Fruit fly (Drosophila melanogaster) whole organism, wandering third instar larva: Measurements from ENCODE around the gene CG43376.

Source experiments
- CG32264 ChIP-seq: fragments of 200-800 bp; sonication (Bioruptor generic); optimal IDR thresholded peaks from 2 replicates; lab custom pipeline; 2016; ENCODE audit warnings: missing biosample characterization, missing genetic modification characterization
- CG9705 ChIP-seq: fragments of 200-800 bp; sonication (Bioruptor generic); optimal IDR thresholded peaks from 2 replicates; lab custom pipeline; 2018; ENCODE audit warnings: missing biosample characterization, mild to moderate bottlenecking, missing genetic modification characterization
- CrebA ChIP-seq: fragments of 200-800 bp; sonication (Bioruptor generic); optimal IDR thresholded peaks from 2 replicates; lab custom pipeline; 2016; ENCODE audit warnings: missing biosample characterization, mild to moderate bottlenecking, missing genetic modification characterization, borderline replicate concordance
- HLH106 ChIP-seq: fragments of 200-800 bp; optimal IDR thresholded peaks from 3 replicates; lab custom pipeline; 2019; ENCODE audit warnings: missing biosample characterization, mild to moderate bottlenecking, missing genetic modification characterization, moderate library complexity
- Hnf4 ChIP-seq: fragments of 200-800 bp; sonication (Bioruptor generic); optimal IDR thresholded peaks from 2 replicates; lab custom pipeline; 2016; ENCODE audit warnings: missing biosample characterization, mild to moderate bottlenecking, missing genetic modification characterization
- Hr78 ChIP-seq: fragments of >200 bp; optimal IDR thresholded peaks from 2 replicates; lab custom pipeline; 2017; ENCODE audit warnings: missing biosample characterization, missing genetic modification characterization
- Hr83 ChIP-seq: fragments of 200-300 bp; sonication (Bioruptor generic); optimal IDR thresholded peaks from 2 replicates; lab custom pipeline; 2016; ENCODE audit warnings: missing biosample characterization, mild to moderate bottlenecking, missing genetic modification characterization, moderate library complexity; ENCODE audit not compliant: poor library complexity, severe bottlenecking
- Myc ChIP-seq: fragments of >200 bp; optimal IDR thresholded peaks from 2 replicates; lab custom pipeline; 2017
- OdsH ChIP-seq: fragments of 200-800 bp; sonication (Bioruptor generic); optimal IDR thresholded peaks from 2 replicates; lab custom pipeline; 2016; ENCODE audit warnings: missing biosample characterization, mild to moderate bottlenecking, missing genetic modification characterization
- Rel ChIP-seq, 2 experiments: fragments of 200-800 bp; sonication (Bioruptor generic) in 1 of 2; optimal IDR thresholded peaks; 2 replicates in 1 of 2; 3 replicates in 1 of 2; lab custom pipeline; 2016 to 2019; ENCODE audit warnings: mild to moderate bottlenecking in 2 of 2, missing biosample characterization in 2 of 2, missing genetic modification characterization in 2 of 2, moderate library complexity in 1 of 2
- Sp1 ChIP-seq: fragments of 200-800 bp; sonication (Bioruptor generic); optimal IDR thresholded peaks from 3 replicates; lab custom pipeline; 2019; ENCODE audit warnings: missing biosample characterization, mild to moderate bottlenecking, missing genetic modification characterization, moderate library complexity
- Vsx2 ChIP-seq: fragments of 200-300, 225-300 bp; sonication (Bioruptor generic); optimal IDR thresholded peaks from 2 replicates; lab custom pipeline; 2018; ENCODE audit warnings: missing biosample characterization, missing genetic modification characterization; ENCODE audit not compliant: partially characterized antibody
- br ChIP-seq: fragments of 200-800 bp; sonication (Bioruptor generic); optimal IDR thresholded peaks from 2 replicates; lab custom pipeline; 2016; ENCODE audit warnings: missing biosample characterization, missing genetic modification characterization
- brk ChIP-seq: fragments of 200-800 bp; sonication (Bioruptor generic); optimal IDR thresholded peaks from 2 replicates; lab custom pipeline; 2016; ENCODE audit warnings: missing biosample characterization, mild to moderate bottlenecking, missing genetic modification characterization
- dl ChIP-seq, 2 experiments: fragments of 175-275, 200-275 bp in 1 of 2; fragments of 200-275 bp in 1 of 2; sonication (Bioruptor generic); optimal IDR thresholded peaks; lab custom pipeline; 2018; ENCODE audit warnings: mild to moderate bottlenecking in 2 of 2, missing biosample characterization in 2 of 2, missing genetic modification characterization in 2 of 2, moderate library complexity in 2 of 2; ENCODE audit not compliant: partially characterized antibody in 2 of 2, insufficient read depth in 1 of 2
- dmrt93B ChIP-seq: fragments of 200-800 bp; sonication (Bioruptor generic); optimal IDR thresholded peaks from 2 replicates; lab custom pipeline; 2018; ENCODE audit warnings: missing biosample characterization, mild to moderate bottlenecking, missing genetic modification characterization
- dsf ChIP-seq: sonication (Bioruptor generic); optimal IDR thresholded peaks from 2 replicates; lab custom pipeline; 2016; ENCODE audit warnings: missing biosample characterization, missing genetic modification characterization, borderline replicate concordance
- ey ChIP-seq: fragments of 200-800 bp; sonication (Bioruptor generic); optimal IDR thresholded peaks from 2 replicates; lab custom pipeline; 2016; ENCODE audit warnings: missing biosample characterization, missing genetic modification characterization
- foxo ChIP-seq, 2 experiments: fragments of 200-800 bp; sonication (Bioruptor generic); optimal IDR thresholded peaks; 2 replicates in 1 of 2; 3 replicates in 1 of 2; lab custom pipeline; 2016 to 2017; ENCODE audit warnings: missing biosample characterization in 2 of 2, missing genetic modification characterization in 2 of 2
- h ChIP-seq: fragments of 200-800 bp; sonication (Bioruptor generic); optimal IDR thresholded peaks from 3 replicates; lab custom pipeline; 2016; ENCODE audit warnings: missing biosample characterization, mild to moderate bottlenecking, missing genetic modification characterization
- jim ChIP-seq: fragments of 175-275, 200-325 bp; sonication (Bioruptor generic); optimal IDR thresholded peaks from 2 replicates; lab custom pipeline; 2016; ENCODE audit warnings: missing biosample characterization, mild to moderate bottlenecking, missing genetic modification characterization
- lola ChIP-seq: fragments of >200 bp; optimal IDR thresholded peaks from 2 replicates; lab custom pipeline; 2017; ENCODE audit warnings: missing biosample characterization, missing genetic modification characterization
- psq ChIP-seq: fragments of 200-800 bp; sonication (Bioruptor generic); optimal IDR thresholded peaks from 3 replicates; lab custom pipeline; 2017; ENCODE audit warnings: missing biosample characterization, mild to moderate bottlenecking, missing genetic modification characterization, moderate library complexity
- rgr ChIP-seq: fragments of 200-800 bp; sonication (Bioruptor generic); optimal IDR thresholded peaks from 3 replicates; lab custom pipeline; 2016; ENCODE audit warnings: missing biosample characterization, mild to moderate bottlenecking, missing genetic modification characterization
- sv ChIP-seq: fragments of 200-800 bp; sonication (Bioruptor generic); optimal IDR thresholded peaks from 3 replicates; lab custom pipeline; 2016; ENCODE audit warnings: missing biosample characterization, missing genetic modification characterization
- tai ChIP-seq: sonication (Bioruptor generic); optimal IDR thresholded peaks from 2 replicates; lab custom pipeline; 2016; ENCODE audit warnings: missing biosample characterization, missing genetic modification characterization
- woc ChIP-seq: sonication (Bioruptor generic); optimal IDR thresholded peaks from 2 replicates; lab custom pipeline; 2016; ENCODE audit warnings: missing biosample characterization, mild to moderate bottlenecking, missing genetic modification characterization

CG43376 gene

dm6 chr2L:13783264-13784154, 9.7 kb downstream of the CG43376 start, which contains the start of gene Eato:
Eato (plus strand) TSS chr2L:13784084.
- TF ChIP-seq jim (GFP tag; lab: Kevin White, UChicago) (peak; percentile 41), foxo (GFP tag; optimal IDR thresholded peaks at IDR 0.05; lab: Kevin White, UChicago) (peak in 1 of 2 experiments; percentile 53), rgr (GFP tag; lab: Kevin White, UChicago) (peak; percentile 45), Hr83 (GFP tag; lab: Kevin White, UChicago) (peak; percentile 3), HLH106 (peak; percentile 16), Rel (GFP tag; optimal IDR thresholded peaks at IDR 0.05; lab: Kevin White, UChicago) (no peak), Rel (tag; optimal IDR thresholded peaks at IDR 0.05; lab: Kevin White, UChicago) (peak; percentile 15), br (peak; percentile 9), OdsH (peak; percentile 17), CrebA (GFP tag; lab: Kevin White, UChicago) (no peak), Myc (lab: Kevin White, UChicago) (peak; percentile 19), sv (GFP tag; lab: Kevin White, UChicago) (no peak), CG32264 (GFP tag; lab: Kevin White, UChicago) (no peak), Hnf4 (GFP tag; lab: Kevin White, UChicago) (peak; percentile 20), ey (peak; percentile 22), psq (GFP tag; lab: Kevin White, UChicago) (peak; percentile 25), Hr78 (GFP tag; lab: Kevin White, UChicago) (no peak)

DNA sequence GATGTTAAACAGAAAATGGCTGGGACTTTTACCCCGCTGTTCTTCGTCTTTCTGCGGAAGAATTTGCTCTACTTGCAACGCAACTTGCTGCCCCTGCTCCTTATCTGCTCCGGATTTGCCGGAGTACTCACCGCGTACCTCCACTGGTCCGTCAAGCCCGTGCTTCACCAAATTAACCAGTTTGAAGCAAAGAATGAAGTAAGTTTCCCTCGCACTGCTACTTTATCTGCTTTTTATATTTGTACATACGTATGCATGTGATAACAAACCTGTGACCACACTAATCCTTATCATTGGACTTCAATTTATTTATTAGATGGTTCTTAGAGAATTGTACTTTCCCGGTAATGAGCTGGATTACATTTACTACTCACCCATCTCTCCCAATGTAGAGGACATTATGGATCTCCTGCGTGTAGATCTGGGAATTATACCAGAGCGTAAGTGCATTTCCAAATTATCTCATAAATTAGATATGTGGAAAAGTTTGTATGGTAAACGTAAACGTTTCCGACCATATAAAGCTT, 10.4 kb downstream of the CG43376 start, which contains the start of gene CG16890:
TSS of gene CG16890 (minus strand) at position 184 of the 527 bp plus-strand sequence.
- TF ChIP-seq CG9705 (GFP tag; lab: Kevin White, UChicago), result no peak
- no peak for TF ChIP-seq dl (GFP tag; optimal IDR thresholded peaks at IDR 0.05; lab: Kevin White, UChicago; ENCODE audit: insufficient read depth in 1 of 2, partially characterized antibody in 2 of 2)
- TF ChIP-seq brk (GFP tag; lab: Kevin White, UChicago), result no peak
- TF ChIP-seq h (GFP tag; lab: Kevin White, UChicago), result peak; percentile 44
- no peak for TF ChIP-seq Rel (GFP tag; optimal IDR thresholded peaks at IDR 0.05; lab: Kevin White, UChicago)
- peak; percentile 99 for TF ChIP-seq Rel (tag; optimal IDR thresholded peaks at IDR 0.05; lab: Kevin White, UChicago)
- no peak for TF ChIP-seq foxo (GFP tag; optimal IDR thresholded peaks at IDR 0.05; lab: Kevin White, UChicago)
- TF ChIP-seq dmrt93B (GFP tag; lab: Kevin White, UChicago), result no peak

dm6 chr2L:13790715-13791114, 16.9 kb downstream of the CG43376 start, which contains the start of gene CG16863:
CG16863 (plus strand) TSS chr2L:13790959.
- TF ChIP-seq Sp1 (GFP tag; lab: Kevin White, UChicago) (no peak), Rel (GFP tag; optimal IDR thresholded peaks at IDR 0.05; lab: Kevin White, UChicago) (no peak), Rel (tag; optimal IDR thresholded peaks at IDR 0.05; lab: Kevin White, UChicago) (peak; percentile 54)

DNA sequence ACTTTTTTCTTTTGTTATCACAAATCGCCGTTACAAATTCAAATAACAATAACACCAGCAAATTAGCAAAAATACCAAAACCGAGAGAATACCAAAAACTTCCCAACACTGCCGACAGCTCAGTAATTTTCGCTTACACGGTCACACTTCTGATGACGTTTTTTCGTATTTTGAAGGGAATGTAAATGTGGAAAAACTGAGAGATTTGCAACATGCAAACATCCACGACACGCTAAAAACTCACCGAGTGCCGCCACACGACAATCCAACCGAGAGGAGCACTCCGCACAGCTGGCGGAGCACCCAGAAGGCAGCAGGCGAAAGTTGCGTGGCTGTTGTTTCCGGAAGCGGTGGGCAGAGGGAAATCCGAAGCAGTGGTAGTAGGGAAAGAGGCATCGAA, 19.6 kb downstream of the CG43376 start, which contains the start of gene Sec71:
TSS of gene Sec71 (plus strand) at position 117 of the 400 bp plus-strand sequence.
- TF ChIP-seq Rel (GFP tag; optimal IDR thresholded peaks at IDR 0.05; lab: Kevin White, UChicago) (no peak), Rel (tag; optimal IDR thresholded peaks at IDR 0.05; lab: Kevin White, UChicago) (peak; percentile 47), ey (no peak)

DNA sequence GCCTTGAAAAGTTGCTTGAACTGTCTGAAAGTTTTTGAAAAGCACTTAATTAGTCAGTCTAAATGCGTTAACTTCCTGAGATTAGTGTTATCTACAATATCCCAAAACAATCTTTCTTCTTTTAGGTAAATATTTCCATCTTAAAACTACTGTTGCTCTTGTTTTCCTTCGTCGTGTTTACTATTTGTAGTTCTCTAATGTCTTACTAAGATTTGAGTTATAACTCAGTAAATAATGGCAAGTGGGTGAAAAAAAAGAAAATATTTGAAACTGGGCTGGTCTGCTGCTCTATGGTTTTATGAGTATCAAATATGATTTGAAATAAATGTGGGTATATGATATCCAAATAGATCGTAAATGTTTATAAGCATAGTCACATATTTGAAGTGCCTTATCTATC, 27.4 kb downstream of the CG43376 start:
- TF ChIP-seq brk (GFP tag; lab: Kevin White, UChicago), result no peak
- TF ChIP-seq dl (GFP tag; optimal IDR thresholded peaks at IDR 0.05; lab: Kevin White, UChicago; ENCODE audit: insufficient read depth in 1 of 2, partially characterized antibody in 2 of 2), result no peak
- no peak for TF ChIP-seq Rel (GFP tag; optimal IDR thresholded peaks at IDR 0.05; lab: Kevin White, UChicago)
- TF ChIP-seq Rel (tag; optimal IDR thresholded peaks at IDR 0.05; lab: Kevin White, UChicago), result no peak
- TF ChIP-seq CG9705 (GFP tag; lab: Kevin White, UChicago), result no peak
- TF ChIP-seq sv (GFP tag; lab: Kevin White, UChicago), result no peak

- TF ChIP-seq Rel (GFP tag; optimal IDR thresholded peaks at IDR 0.05; lab: Kevin White, UChicago) (no peak), Rel (tag; optimal IDR thresholded peaks at IDR 0.05; lab: Kevin White, UChicago) (no peak), br (no peak), tai (GFP tag; lab: Kevin White, UChicago) (no peak), sv (GFP tag; lab: Kevin White, UChicago) (no peak), dmrt93B (GFP tag; lab: Kevin White, UChicago) (no peak), CG9705 (GFP tag; lab: Kevin White, UChicago) (no peak), dsf (GFP tag; lab: Kevin White, UChicago) (no peak), woc (GFP tag; lab: Kevin White, UChicago) (no peak), dl (GFP tag; optimal IDR thresholded peaks at IDR 0.05; lab: Kevin White, UChicago; ENCODE audit: insufficient read depth in 1 of 2, partially characterized antibody in 2 of 2) (no peak), lola (GFP tag; lab: Kevin White, UChicago) (no peak), Vsx2 (no peak), OdsH (no peak)
Observed at dm6 chr2L:13802075-13802639, 28.4 kb downstream of the CG43376 start.
